Worm (Caenorhabditis elegans) whole organism, L4/young adult: Measurements from ENCODE around the gene B0464.6.
"Not testable (repeated sequence)": the region's sequence is repeated elsewhere in the genome, so short reads cannot be mapped to it uniquely, and the experiment has no call there.

ENCODE experiments used
- W03F9.2 ChIP-seq: fragments of 150-350 bp; optimal IDR thresholded peaks from 2 replicates; lab custom pipeline; 2014; ENCODE audit warnings: missing biosample characterization, missing genetic modification characterization
- dao-5 ChIP-seq: sonication (generic microtip); optimal IDR thresholded peaks from 2 replicates; lab custom pipeline; 2016; ENCODE audit warnings: missing genotype, missing genetic modification characterization, moderate library complexity, missing compliant biosample characterization
- him-1 ChIP-seq: sonication (generic microtip); optimal IDR thresholded peaks from 2 replicates; lab custom pipeline; 2016; ENCODE audit warnings: missing genotype, missing genetic modification reagents, missing genetic modification characterization, missing compliant biosample characterization

Gene B0464.6

DNA sequence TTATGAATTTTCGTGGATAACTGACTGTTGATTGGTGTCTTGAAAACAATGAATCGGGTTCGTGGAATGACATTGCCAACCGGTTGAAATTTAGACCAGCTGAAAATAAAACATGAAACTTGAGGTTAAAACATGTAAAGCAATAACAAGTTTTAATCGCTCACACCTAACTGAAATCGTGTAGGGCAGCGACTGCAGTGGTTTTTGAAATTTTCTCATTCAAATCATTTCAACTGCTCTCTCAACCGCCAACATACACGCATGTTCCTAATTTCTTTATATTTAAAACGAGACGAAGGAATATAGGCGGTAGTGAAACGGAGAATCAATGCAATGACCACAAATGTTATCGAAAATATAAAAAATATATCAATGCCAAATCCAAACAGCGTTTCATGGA, 22.9 kb downstream of the B0464.6 start:
- TF ChIP-seq W03F9.2 (tag; lab: Kevin White, UChicago): no peak
- no peak for TF ChIP-seq him-1
- TF ChIP-seq dao-5 (tag; lab: Kevin White, UChicago): no peak

ce11 chrIII:9441133-9441532, 24.6 kb downstream of the B0464.6 start, which contains the start of gene emb-30:
TSS of gene emb-30 (minus strand) at chrIII:9441460.
- no peak for TF ChIP-seq him-1
- TF ChIP-seq dao-5 (tag; lab: Kevin White, UChicago): no peak
- no peak for TF ChIP-seq W03F9.2 (tag; lab: Kevin White, UChicago)

- no peak for TF ChIP-seq him-1
- TF ChIP-seq dao-5 (tag; lab: Kevin White, UChicago): no peak
- TF ChIP-seq W03F9.2 (tag; lab: Kevin White, UChicago): no peak
These were observed 26.4 kb downstream of the B0464.6 start, which contains the start of gene F54C8.1 for ce11 chrIII:9439399-9439798. TSS of gene F54C8.1 (plus strand) at chrIII:9439699.

ce11 chrIII:9434999-9435398, 30.8 kb downstream of the B0464.6 start:
- no peak for TF ChIP-seq W03F9.2 (tag; lab: Kevin White, UChicago)
- TF ChIP-seq him-1: no peak
- no peak for TF ChIP-seq dao-5 (tag; lab: Kevin White, UChicago)

ce11 chrIII:9433576-9434107, 32.1 kb downstream of the B0464.6 start, which contains the start of gene cpar-1:
TSS of gene cpar-1 (plus strand) at chrIII:9434057.
- TF ChIP-seq W03F9.2 (tag; lab: Kevin White, UChicago) (no peak), dao-5 (tag; lab: Kevin White, UChicago) (no peak), him-1 (no peak)

DNA sequence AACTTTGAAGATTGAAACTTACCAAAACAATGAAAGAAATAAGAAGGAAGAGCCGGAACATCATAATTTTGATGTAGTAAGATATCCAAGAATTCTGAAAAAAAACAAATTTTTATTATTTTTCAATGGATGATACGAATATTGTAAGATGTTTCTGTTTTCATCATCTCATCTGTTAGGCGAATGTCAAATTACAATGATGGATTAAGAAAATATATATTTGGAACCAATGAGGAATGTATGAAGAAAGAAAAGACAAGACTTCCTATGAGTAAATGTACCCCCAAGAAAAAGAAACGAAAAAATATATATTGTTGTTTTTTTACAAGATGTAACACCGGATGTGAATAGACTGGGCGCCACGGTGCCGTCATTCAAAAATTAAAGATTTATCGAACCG, 39.5 kb downstream of the B0464.6 start, which contains the start of gene T26G10.5:
TSS of gene T26G10.5 (minus strand) at position 101 of the 400 bp plus-strand sequence.
- TF ChIP-seq W03F9.2 (tag; lab: Kevin White, UChicago) (no peak), dao-5 (tag; lab: Kevin White, UChicago) (no peak), him-1 (no peak)

ce11 chrIII:9420231-9420630, 45.5 kb downstream of the B0464.6 start, which contains the start of gene T26G10.4:
TSS of gene T26G10.4 (plus strand) at chrIII:9420531.
- not testable (repeated sequence) for TF ChIP-seq dao-5 (tag; lab: Kevin White, UChicago); him-1; W03F9.2 (tag; lab: Kevin White, UChicago)

- TF ChIP-seq dao-5 (tag; lab: Kevin White, UChicago) (no peak), him-1 (no peak), W03F9.2 (tag; lab: Kevin White, UChicago) (no peak)
These were observed 52.4 kb downstream of the B0464.6 start, which contains the start of gene T26G10.3 for ce11 chrIII:9413340-9413739. TSS of gene T26G10.3 (minus strand) at chrIII:9413440.
